Fruit fly (Drosophila melanogaster): ENCODE data around the gene CG31815.

The CG31815 gene

DNA sequence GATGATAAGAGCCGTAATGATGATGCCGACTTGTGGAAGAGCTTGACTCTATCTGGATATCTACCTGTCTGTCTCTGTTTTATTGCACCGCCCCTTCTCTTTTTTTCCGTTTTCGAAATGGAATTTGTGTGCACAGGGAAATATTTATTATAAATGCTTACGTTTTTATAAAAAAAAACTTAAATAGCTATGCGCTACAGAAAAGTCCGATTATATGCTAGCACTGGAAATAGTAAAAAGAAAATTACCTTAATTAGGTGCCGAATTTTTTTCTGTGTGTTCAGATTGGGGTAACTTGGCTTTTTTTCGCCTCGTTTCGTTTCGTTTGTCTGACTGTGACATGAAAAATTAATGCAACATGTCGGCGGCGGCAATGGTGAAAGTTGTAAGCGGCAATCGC lies 13.7 kb upstream of the CG31815 start (continued):
- TF ChIP-seq gsb (GFP tag; IDR thresholded peaks at IDR 0.05) (no peak), Side (GFP tag; optimal IDR thresholded peaks at IDR 0.05) (no peak), Dbx (GFP tag; IDR thresholded peaks at IDR 0.05) (no peak), Poxn (GFP tag; IDR thresholded peaks at IDR 0.05) (no peak), Fer1 (GFP tag; optimal IDR thresholded peaks at IDR 0.05) (no peak), dimm (GFP tag; IDR thresholded peaks at IDR 0.05) (peak; percentile 56; the same call in 1 of the 2 replicates), cato (GFP tag; optimal IDR thresholded peaks at IDR 0.05; ENCODE audit: borderline replicate concordance) (peak; percentile 24), fd3F (GFP tag; optimal IDR thresholded peaks at IDR 0.05) (no peak), CG17612 (GFP tag; IDR thresholded peaks at IDR 0.05) (no peak), CG3838 (GFP tag; optimal IDR thresholded peaks at IDR 0.05) (no peak), Antp (GFP tag; optimal IDR thresholded peaks at IDR 0.05) (no peak), seq (GFP tag; IDR thresholded peaks at IDR 0.05) (no peak), CG8359 (GFP tag; optimal IDR thresholded peaks at IDR 0.05; ENCODE audit: borderline replicate concordance) (peak; percentile 26), dysf (GFP tag; IDR thresholded peaks at IDR 0.05) (peak; percentile 54; the same call in 1 of the 3 replicates), onecut (GFP tag; IDR thresholded peaks at IDR 0.05) (peak; percentile 12; the same call in 1 of the 2 replicates), slbo (GFP tag; IDR thresholded peaks at IDR 0.05) (no peak), CG17359 (tag; optimal IDR thresholded peaks at IDR 0.05) (peak; percentile 87), cad (GFP tag; optimal IDR thresholded peaks at IDR 0.05) (no peak), psq (GFP tag; optimal IDR thresholded peaks at IDR 0.05) (no peak), kah (GFP tag; optimal IDR thresholded peaks at IDR 0.05) (no peak), tna (GFP tag; IDR thresholded peaks at IDR 0.05; ENCODE audit: partially characterized antibody) (no peak), CG12219 (GFP tag; optimal IDR thresholded peaks at IDR 0.05) (peak; percentile 24), CG15696 (tag; optimal IDR thresholded peaks at IDR 0.05) (no peak), rib (GFP tag; IDR thresholded peaks at IDR 0.05) (no peak), CG8478 (optimal IDR thresholded peaks at IDR 0.05) (no peak), CG7928 (GFP tag; optimal IDR thresholded peaks at IDR 0.05) (no peak), CG8765 (GFP tag; IDR thresholded peaks at IDR 0.05) (no peak), chinmo (GFP tag; IDR thresholded peaks at IDR 0.05; ENCODE audit: partially characterized antibody) (no peak), Tbp (GFP tag; optimal IDR thresholded peaks at IDR 0.05) (no peak), dpn (GFP tag; optimal IDR thresholded peaks at IDR 0.05) (peak; percentile 16 to 31), CG3065 (GFP tag; optimal IDR thresholded peaks at IDR 0.05) (no peak), CG8281 (tag; optimal IDR thresholded peaks at IDR 0.05) (peak; percentile 36), disco-r (GFP tag; optimal IDR thresholded peaks at IDR 0.05) (peak; percentile 3), MBD-R2 (GFP tag; IDR thresholded peaks at IDR 0.05) (no peak), zf30C (GFP tag; optimal IDR thresholded peaks at IDR 0.05) (no peak), klu (GFP tag; IDR thresholded peaks at IDR 0.05) (no peak), CG12659 (GFP tag; optimal IDR thresholded peaks at IDR 0.05) (no peak), NfI (GFP tag; optimal IDR thresholded peaks at IDR 0.05) (no peak), sna (GFP tag; IDR thresholded peaks at IDR 0.05; ENCODE audit: partially characterized antibody) (no peak), CG17829 (tag; optimal IDR thresholded peaks at IDR 0.05) (peak; percentile 33), Aef1 (GFP tag; IDR thresholded peaks at IDR 0.05) (no peak; the same call in 2 of the 3 replicates), Ssrp (tag; optimal IDR thresholded peaks at IDR 0.05) (peak; percentile 47), CG6654 (GFP tag; optimal IDR thresholded peaks at IDR 0.05) (peak; percentile 11), CG3163 (GFP tag; optimal IDR thresholded peaks at IDR 0.05) (no peak), Hmx (GFP tag; optimal IDR thresholded peaks at IDR 0.05) (no peak), Sin3A (optimal IDR thresholded peaks at IDR 0.05) (no peak), abd-A (tag; optimal IDR thresholded peaks at IDR 0.05) (no peak), D19B (GFP tag; optimal IDR thresholded peaks at IDR 0.05) (no peak), tap (tag; optimal IDR thresholded peaks at IDR 0.05) (peak; percentile 51), hb (GFP tag; IDR thresholded peaks at IDR 0.05; ENCODE audit: partially characterized antibody) (no peak), CG4328 (GFP tag; optimal IDR thresholded peaks at IDR 0.05) (no peak), run (tag; optimal IDR thresholded peaks at IDR 0.05) (no peak), CG12071 (GFP tag; optimal IDR thresholded peaks at IDR 0.05) (no peak)
